Worm (Caenorhabditis elegans) whole organism, L4 larva: ENCODE results near the gene mmcm-1.
A peak's percentile ranks its signal among the peaks of the same experiment; 100 is the strongest.

Source experiments
- D1046.2 ChIP-seq: fragments of 200-800 bp; sonication (Bioruptor generic); IDR thresholded peaks from 2 replicates; pipeline ENCODE4 v1.3.6; 2022; ENCODE audit warnings: missing genetic modification characterization, missing compliant biosample characterization
- Y105C5A.15 ChIP-seq: fragments of 200-800 bp; sonication (Bioruptor generic); IDR thresholded peaks from 2 replicates; pipeline ENCODE4 v1.3.6; 2022; ENCODE audit warnings: missing genetic modification characterization, missing compliant biosample characterization
- ceh-44 ChIP-seq: fragments of 200-800 bp; sonication (Bioruptor generic); IDR thresholded peaks from 2 replicates; pipeline ENCODE4 v1.3.6; 2022; ENCODE audit warnings: missing genetic modification reagents, missing genetic modification characterization, missing compliant biosample characterization
- ces-1 ChIP-seq: fragments of 150-350 bp; sonication (generic microtip); optimal IDR thresholded peaks from 4 replicates; lab custom pipeline; 2014; ENCODE audit warnings: missing biosample characterization, missing genetic modification reagents, missing genetic modification characterization
- fkh-10 ChIP-seq: fragments of 150-350 bp; optimal IDR thresholded peaks from 2 replicates; lab custom pipeline; 2014; ENCODE audit warnings: missing biosample characterization, missing genetic modification reagents, missing genetic modification characterization
- lin-29 ChIP-seq: fragments of 200-800 bp; sonication (Bioruptor generic); IDR thresholded peaks from 2 replicates; pipeline ENCODE4 v1.3.6; 2022; ENCODE audit warnings: missing genetic modification reagents, missing genetic modification characterization, missing compliant biosample characterization
- lir-3 ChIP-seq: sonication (generic microtip); optimal IDR thresholded peaks from 2 replicates; lab custom pipeline; 2016; ENCODE audit warnings: mild to moderate bottlenecking, missing genetic modification characterization, missing compliant biosample characterization
- lsy-2 ChIP-seq, 2 experiments: fragments of 150-350 bp in 1 of 2; sonication (generic microtip) in 1 of 2; optimal IDR thresholded peaks; 2 replicates each; lab custom pipeline; 2014 to 2017; ENCODE audit warnings: missing biosample characterization in 2 of 2, missing genetic modification characterization in 2 of 2
- nhr-6 ChIP-seq: fragments of 150-350 bp; optimal IDR thresholded peaks from 2 replicates; lab custom pipeline; 2014; ENCODE audit warnings: missing biosample characterization, missing genetic modification characterization
- pqm-1 ChIP-seq: sonication (generic microtip); optimal IDR thresholded peaks from 2 replicates; lab custom pipeline; 2017; ENCODE audit warnings: missing biosample characterization, missing genetic modification characterization
- unc-62 ChIP-seq, 3 experiments: fragments of 150-350 bp in 1 of 3; sonication (generic microtip); optimal IDR thresholded peaks in 2 of 3; peaks in 1 of 3; 1 replicate in 1 of 3; 2 replicates in 2 of 3; lab custom pipeline; 2014 to 2017; ENCODE audit warnings: missing biosample characterization in 3 of 3, missing genetic modification characterization in 3 of 3, missing genetic modification reagents in 3 of 3, missing genotype in 1 of 3
- ztf-11 ChIP-seq: fragments of 150-350 bp; optimal IDR thresholded peaks from 2 replicates; lab custom pipeline; 2014; ENCODE audit warnings: missing biosample characterization, missing genetic modification characterization

DNA sequence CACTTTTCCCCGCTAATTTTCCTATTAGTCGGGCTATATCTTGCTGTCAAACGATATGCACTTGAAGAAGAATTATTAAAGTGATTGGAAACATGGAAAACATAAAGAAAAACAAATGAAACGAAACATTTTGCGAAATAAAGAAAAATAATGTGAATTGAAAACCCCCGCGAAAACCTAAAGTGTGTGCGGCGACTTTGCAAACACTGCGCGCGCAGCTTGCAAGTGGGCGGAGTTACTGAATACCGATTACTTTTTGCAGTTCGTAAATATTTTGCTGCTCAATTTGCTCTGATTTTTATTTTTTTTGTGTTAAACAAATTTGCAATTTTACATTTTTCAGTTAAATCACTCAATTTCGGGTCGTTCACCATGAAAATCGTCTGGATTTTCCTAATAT is 9.1 kb upstream of the mmcm-1 start, which contains the start of gene ccdc-47:
- TF ChIP-seq D1046.2 (no peak), unc-62 (GFP tag; optimal IDR thresholded peaks at IDR 0.05 in 1 of 2; lab: Kevin White, UChicago) (no peak), unc-62 (tag; optimal IDR thresholded peaks at IDR 0.05; lab: Kevin White, UChicago) (no peak), lin-29 (GFP tag; lab: Robert Waterston, UW) (no peak), lir-3 (tag; lab: Kevin White, UChicago) (no peak), ztf-11 (no peak), fkh-10 (GFP tag; lab: Kevin White, UChicago) (no peak), nhr-6 (tag; lab: Kevin White, UChicago) (peak; percentile 67), ces-1 (GFP tag; lab: Kevin White, UChicago) (no peak), Y105C5A.15 (no peak), pqm-1 (tag; lab: Kevin White, UChicago) (no peak), ceh-44 (GFP tag; lab: Robert Waterston, UW) (no peak), lsy-2 (tag; optimal IDR thresholded peaks at IDR 0.05; lab: Kevin White, UChicago) (peak in 1 of 2 experiments; percentile 79)
